Fruit fly (Drosophila melanogaster) whole organism, embryonic: ENCODE measurements around the gene Hacd2.

Experiments used
- Aef1 ChIP-seq: fragments of 200-800 bp; sonication (Bioruptor generic); IDR thresholded peaks from 3 replicates; pipeline ENCODE4 v1.3.6; 2022; ENCODE audit warnings: missing biosample characterization, missing genetic modification characterization
- Antp ChIP-seq: fragments of 200-800 bp; sonication (Bioruptor generic); optimal IDR thresholded peaks from 3 replicates; lab custom pipeline; 2016; ENCODE audit warnings: missing biosample characterization, missing genetic modification characterization
- Awh ChIP-seq: fragments of 200-800 bp; sonication (Bioruptor generic); IDR thresholded peaks from 2 replicates; pipeline ENCODE4, ENCODE4 v1.3.6; 2022; ENCODE audit warnings: missing biosample characterization, missing genetic modification characterization
- B-H1 ChIP-seq: fragments of 200-800 bp; sonication (Bioruptor generic); IDR thresholded peaks from 3 replicates; pipeline ENCODE4 v1.3.6; 2022; ENCODE audit warnings: missing biosample characterization, missing genetic modification characterization
- BEAF-32 ChIP-seq: fragments of 200-800 bp; sonication (Bioruptor generic); optimal IDR thresholded peaks from 3 replicates; lab custom pipeline; 2017; ENCODE audit warnings: missing biosample characterization, missing genetic modification characterization, mild to moderate bottlenecking, moderate library complexity, missing genetic modification reagents
- CG10462 ChIP-seq: fragments of 200-800 bp; sonication (Bioruptor generic); optimal IDR thresholded peaks from 2 replicates; lab custom pipeline; 2016; ENCODE audit warnings: missing biosample characterization, missing genetic modification characterization
- CG10565 ChIP-seq: fragments of 200-800 bp; sonication (Bioruptor generic); optimal IDR thresholded peaks from 3 replicates; lab custom pipeline; 2016; ENCODE audit warnings: missing biosample characterization, mild to moderate bottlenecking, missing genetic modification characterization
- CG11696 ChIP-seq: fragments of 200-800 bp; sonication (Bioruptor generic); IDR thresholded peaks from 2 replicates; pipeline ENCODE4 v1.3.6; 2022; ENCODE audit warnings: missing biosample characterization, missing genetic modification characterization
- CG12659 ChIP-seq: fragments of 200-800 bp; sonication (Bioruptor generic); optimal IDR thresholded peaks from 3 replicates; lab custom pipeline; 2017; ENCODE audit warnings: mild to moderate bottlenecking, missing biosample characterization, missing genetic modification reagents, missing genetic modification characterization
- CG15601 ChIP-seq: fragments of 200-800 bp; sonication (Bioruptor generic); optimal IDR thresholded peaks from 3 replicates; lab custom pipeline; 2019; ENCODE audit warnings: missing biosample characterization, mild to moderate bottlenecking, missing genetic modification characterization, moderate library complexity
- CG17385 ChIP-seq: fragments of 200-800 bp; sonication (Bioruptor generic); optimal IDR thresholded peaks from 3 replicates; lab custom pipeline; 2018; ENCODE audit warnings: missing biosample characterization, mild to moderate bottlenecking, missing genetic modification characterization
- CG17912 ChIP-seq: fragments of 200-800 bp; sonication (Bioruptor generic); optimal IDR thresholded peaks from 2 replicates; lab custom pipeline; 2018; ENCODE audit warnings: missing biosample characterization, mild to moderate bottlenecking, missing genetic modification characterization
- CG2199 ChIP-seq: fragments of 200-800 bp; sonication (Bioruptor generic); IDR thresholded peaks from 3 replicates; pipeline ENCODE4 v1.3.6; 2022; ENCODE audit warnings: missing biosample characterization, missing genetic modification characterization
- CG30020 ChIP-seq: fragments of 200-800 bp; optimal IDR thresholded peaks from 2 replicates; lab custom pipeline; 2019; ENCODE audit warnings: missing biosample characterization, mild to moderate bottlenecking, missing genetic modification characterization, moderate library complexity
- CG3726 ChIP-seq: fragments of 200-800 bp; sonication (Bioruptor generic); IDR thresholded peaks from 3 replicates; pipeline ENCODE4, ENCODE4 v1.3.6; 2022; ENCODE audit warnings: missing biosample characterization, missing genetic modification characterization
- CG5245 ChIP-seq: fragments of 200-800 bp; sonication (Bioruptor generic); optimal IDR thresholded peaks from 3 replicates; lab custom pipeline; 2016; ENCODE audit warnings: missing biosample characterization, missing genetic modification characterization
- CG6254 ChIP-seq: fragments of 200-800 bp; sonication (Bioruptor generic); optimal IDR thresholded peaks from 3 replicates; lab custom pipeline; 2017; ENCODE audit warnings: mild to moderate bottlenecking, missing biosample characterization, missing genetic modification reagents, missing genetic modification characterization
- CG6765 ChIP-seq: fragments of 200-800 bp; sonication (Bioruptor generic); optimal IDR thresholded peaks from 3 replicates; lab custom pipeline; 2017; ENCODE audit warnings: missing biosample characterization, mild to moderate bottlenecking, missing genetic modification characterization
- Dek ChIP-seq: fragments of 200-800 bp; sonication (Bioruptor generic); optimal IDR thresholded peaks from 3 replicates; lab custom pipeline; 2019; ENCODE audit warnings: missing biosample characterization, mild to moderate bottlenecking, missing genetic modification characterization, moderate library complexity
- Dll ChIP-seq: fragments of 200-800 bp; sonication (Bioruptor generic); IDR thresholded peaks from 4 replicates; pipeline ENCODE4 v1.3.6; 2022; ENCODE audit warnings: missing biosample characterization, missing genetic modification characterization; ENCODE audit not compliant: partially characterized antibody
- Dref ChIP-seq: fragments of 200-800 bp; sonication (Bioruptor generic); IDR thresholded peaks from 2 replicates; pipeline ENCODE4 v1.3.6; 2022; ENCODE audit warnings: missing biosample characterization, missing genetic modification characterization
- Eip74EF ChIP-seq, 2 experiments: fragments of 200-800 bp in 1 of 2; fragments of >200 bp in 1 of 2; sonication (Bioruptor generic) in 1 of 2; optimal IDR thresholded peaks; 2 replicates each; lab custom pipeline; 2017 to 2019; ENCODE audit warnings: missing biosample characterization in 2 of 2, missing genetic modification characterization in 2 of 2, mild to moderate bottlenecking in 1 of 2, moderate library complexity in 1 of 2
- Hmx ChIP-seq: fragments of 200-800 bp; sonication (Bioruptor generic); optimal IDR thresholded peaks from 2 replicates; lab custom pipeline; 2016; ENCODE audit warnings: missing biosample characterization, missing genetic modification characterization
- Lim3 ChIP-seq: fragments of 200-800 bp; sonication (Bioruptor generic); IDR thresholded peaks from 2 replicates; pipeline ENCODE4 v1.3.6; 2022; ENCODE audit warnings: missing biosample characterization, missing genetic modification characterization
- Mrtf ChIP-seq: fragments of 200-800 bp; sonication (Bioruptor generic); IDR thresholded peaks from 3 replicates; pipeline ENCODE4 v1.3.6; 2022; ENCODE audit warnings: missing biosample characterization, missing genetic modification characterization
- Optix ChIP-seq: fragments of 200-800 bp; sonication (Bioruptor generic); IDR thresholded peaks from 3 replicates; pipeline ENCODE4 v1.3.6; 2022; ENCODE audit warnings: missing biosample characterization, missing genetic modification characterization
- Rx ChIP-seq: fragments of 200-800 bp; sonication (Bioruptor generic); IDR thresholded peaks from 2 replicates; pipeline ENCODE4 v1.3.6; 2022; ENCODE audit warnings: missing biosample characterization, missing genetic modification characterization
- Trl ChIP-seq, 3 experiments: fragments of >200 bp in 2 of 3; fragments of 200-800 bp in 1 of 3; sonication (Bioruptor generic) in 1 of 3; optimal IDR thresholded peaks; 2 replicates in 1 of 3; 3 replicates in 2 of 3; lab custom pipeline; 2016 to 2017; ENCODE audit warnings: missing biosample characterization in 1 of 3, missing genetic modification characterization in 1 of 3
- ab ChIP-seq: fragments of 200-800 bp; sonication (Bioruptor generic); optimal IDR thresholded peaks from 2 replicates; lab custom pipeline; 2016; ENCODE audit warnings: missing biosample characterization, missing genetic modification characterization
- az2 ChIP-seq: fragments of 200-800 bp; sonication (Bioruptor generic); optimal IDR thresholded peaks from 3 replicates; lab custom pipeline; 2016; ENCODE audit warnings: missing biosample characterization, missing genetic modification characterization
- bigmax ChIP-seq: fragments of 200-800 bp; sonication (Bioruptor generic); optimal IDR thresholded peaks from 2 replicates; lab custom pipeline; 2018; ENCODE audit warnings: missing biosample characterization, mild to moderate bottlenecking, missing genetic modification characterization
- cas ChIP-seq: fragments of 200-800 bp; sonication (Bioruptor generic); IDR thresholded peaks from 2 replicates; pipeline ENCODE4 v1.3.6; 2022; ENCODE audit warnings: missing biosample characterization, missing genetic modification characterization
- ems ChIP-seq: fragments of 200-800 bp; sonication (Bioruptor generic); optimal IDR thresholded peaks from 3 replicates; lab custom pipeline; 2016; ENCODE audit warnings: missing biosample characterization, missing genetic modification characterization
- fd3F ChIP-seq: fragments of 200-800 bp; sonication (Bioruptor generic); optimal IDR thresholded peaks from 2 replicates; lab custom pipeline; 2018; ENCODE audit warnings: missing biosample characterization, mild to moderate bottlenecking, missing genetic modification characterization, moderate library complexity
- fu2 ChIP-seq: fragments of 200-800 bp; sonication (Bioruptor generic); optimal IDR thresholded peaks from 2 replicates; lab custom pipeline; 2016; ENCODE audit warnings: missing biosample characterization, missing genetic modification characterization
- h ChIP-seq: fragments of >200 bp; optimal IDR thresholded peaks from 2 replicates; lab custom pipeline; 2017
- jumu ChIP-seq: fragments of 200-800 bp; sonication (Bioruptor generic); optimal IDR thresholded peaks from 3 replicates; lab custom pipeline; 2016; ENCODE audit warnings: missing biosample characterization, missing genetic modification characterization
- ken ChIP-seq: fragments of 200-800 bp; sonication (Bioruptor generic); IDR thresholded peaks from 3 replicates; pipeline ENCODE4 v1.3.6; 2022; ENCODE audit warnings: missing biosample characterization, missing genetic modification characterization
- lab ChIP-seq: fragments of 200-800 bp; sonication (Bioruptor generic); optimal IDR thresholded peaks from 3 replicates; lab custom pipeline; 2017; ENCODE audit warnings: missing biosample characterization, missing genetic modification characterization, mild to moderate bottlenecking, moderate library complexity, missing genetic modification reagents
- lola ChIP-seq, 3 experiments: fragments of >200 bp in 2 of 3; fragments of 200-800 bp in 1 of 3; sonication (Bioruptor generic) in 1 of 3; optimal IDR thresholded peaks; 2 replicates each; lab custom pipeline; 2017 to 2019; ENCODE audit warnings: missing biosample characterization in 3 of 3, missing genetic modification characterization in 3 of 3, mild to moderate bottlenecking in 1 of 3, moderate library complexity in 1 of 3
- lov ChIP-seq, 2 experiments: fragments of 200-800 bp in 1 of 2; fragments of >200 bp in 1 of 2; sonication (Bioruptor generic) in 1 of 2; IDR thresholded peaks in 1 of 2; optimal IDR thresholded peaks in 1 of 2; 2 replicates in 1 of 2; 3 replicates in 1 of 2; pipeline versions ENCODE4 v1.3.6 to Lab custom; 2017 to 2022; ENCODE audit warnings: missing biosample characterization in 1 of 2, missing genetic modification characterization in 1 of 2
- org-1 ChIP-seq: fragments of 200-800 bp; sonication (Bioruptor generic); optimal IDR thresholded peaks from 2 replicates; lab custom pipeline; 2017; ENCODE audit warnings: missing biosample characterization, missing genetic modification characterization
- otp ChIP-seq: fragments of 200-800 bp; sonication (Bioruptor generic); IDR thresholded peaks from 3 replicates; pipeline ENCODE4, ENCODE4 v1.3.6; 2022; ENCODE audit warnings: missing biosample characterization, missing genetic modification characterization
- pho ChIP-seq: fragments of 200-800 bp; sonication (Bioruptor generic); optimal IDR thresholded peaks from 2 replicates; lab custom pipeline; 2016; ENCODE audit warnings: missing biosample characterization, missing genetic modification characterization
- sc ChIP-seq, 3 experiments: fragments of >200 bp in 2 of 3; fragments of 200-800 bp in 1 of 3; sonication (Bioruptor generic) in 1 of 3; optimal IDR thresholded peaks; 2 replicates in 2 of 3; 3 replicates in 1 of 3; lab custom pipeline; 2017; ENCODE audit warnings: mild to moderate bottlenecking in 1 of 3, missing biosample characterization in 1 of 3, missing genetic modification characterization in 1 of 3, missing genetic modification reagents in 1 of 3
- sima ChIP-seq: fragments of 200-800 bp; sonication (Bioruptor generic); optimal IDR thresholded peaks from 2 replicates; lab custom pipeline; 2016; ENCODE audit warnings: missing biosample characterization, missing genetic modification characterization
- sr ChIP-seq: fragments of 200-800 bp; sonication (Bioruptor generic); IDR thresholded peaks from 3 replicates; pipeline ENCODE4 v1.3.6; 2022; ENCODE audit warnings: missing biosample characterization, missing genetic modification characterization
- tx ChIP-seq: fragments of 200-800 bp; sonication (Bioruptor generic); optimal IDR thresholded peaks from 2 replicates; lab custom pipeline; 2016; ENCODE audit warnings: missing biosample characterization, missing genetic modification characterization
- zen ChIP-seq: fragments of 200-800 bp; sonication (Bioruptor generic); optimal IDR thresholded peaks from 3 replicates; lab custom pipeline; 2018; ENCODE audit warnings: missing biosample characterization, mild to moderate bottlenecking, missing genetic modification characterization, moderate library complexity
- zfh1 ChIP-seq: fragments of 200-800 bp; sonication (Bioruptor generic); IDR thresholded peaks from 3 replicates; pipeline ENCODE4 v1.3.6; 2022; ENCODE audit warnings: missing biosample characterization, missing genetic modification characterization

Hacd2 gene

DNA sequence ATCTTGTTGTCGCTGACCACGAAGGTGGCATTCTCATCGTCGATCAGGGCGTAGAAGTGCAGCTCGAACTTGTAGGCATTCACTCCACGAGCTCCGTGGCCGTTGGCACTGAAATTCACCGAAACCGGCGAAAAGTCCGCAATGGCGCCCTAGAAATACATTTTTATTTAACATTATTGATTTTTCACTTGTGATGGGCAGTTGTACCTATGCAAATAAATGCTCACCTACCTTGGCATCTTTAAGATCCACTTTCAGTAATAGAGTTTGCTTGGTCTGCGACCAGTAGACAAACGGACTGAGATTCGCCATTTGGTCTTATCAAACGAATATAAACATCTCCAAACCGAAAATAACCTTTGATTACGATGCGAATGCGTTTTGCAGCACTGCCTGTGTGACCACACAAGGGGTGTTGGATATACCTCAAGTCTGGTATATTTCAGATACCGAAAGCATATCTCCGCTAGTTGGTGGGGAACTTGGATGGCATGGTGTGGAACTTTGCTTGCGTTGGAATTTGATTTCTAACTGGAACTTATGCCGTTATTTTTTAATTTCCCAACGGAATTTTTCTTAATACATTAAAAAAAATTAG is at the start of gene Hacd2 (continued):
- TF ChIP-seq lov (optimal IDR thresholded peaks at IDR 0.05; lab: Kevin White, UChicago) (no peak), lov (GFP tag; IDR thresholded peaks at IDR 0.05; lab: Robert Waterston, UW) (no peak), lola (GFP tag; optimal IDR thresholded peaks at IDR 0.05; lab: Kevin White, UChicago) (no peak), jumu (peak; percentile 10), Dek (tag; lab: Kevin White, UChicago) (peak; percentile 31), CG15601 (no peak), Lim3 (GFP tag; lab: Robert Waterston, UW) (no peak), CG11696 (GFP tag; lab: Robert Waterston, UW) (no peak), ems (GFP tag; lab: Kevin White, UChicago) (no peak), Hmx (no peak), Eip74EF (GFP tag; optimal IDR thresholded peaks at IDR 0.05; lab: Kevin White, UChicago) (no peak), org-1 (GFP tag; lab: Kevin White, UChicago) (no peak), fd3F (GFP tag; lab: Kevin White, UChicago) (no peak), lab (GFP tag; lab: Kevin White, UChicago) (peak; percentile 3), bigmax (peak; percentile 71), CG10462 (GFP tag; lab: Kevin White, UChicago) (no peak), sr (GFP tag; lab: Robert Waterston, UW) (no peak), B-H1 (GFP tag; lab: Robert Waterston, UW) (no peak), otp (no peak), h (lab: Kevin White, UChicago) (no peak), CG3726 (no peak), CG6765 (GFP tag; lab: Kevin White, UChicago) (no peak), Aef1 (GFP tag; lab: Robert Waterston, UW) (no peak), az2 (no peak), CG12659 (GFP tag; lab: Kevin White, UChicago) (peak; percentile 76), sc (optimal IDR thresholded peaks at IDR 0.05; lab: Kevin White, UChicago) (no peak), sc (GFP tag; optimal IDR thresholded peaks at IDR 0.05; lab: Kevin White, UChicago) (no peak), Optix (GFP tag; lab: Robert Waterston, UW) (no peak), CG5245 (no peak), ken (GFP tag; lab: Robert Waterston, UW) (no peak), tx (GFP tag; lab: Kevin White, UChicago) (no peak), Mrtf (GFP tag; lab: Robert Waterston, UW) (no peak), Dref (peak; percentile 39), pho (GFP tag; lab: Kevin White, UChicago) (peak; percentile 39), zfh1 (GFP tag; lab: Robert Waterston, UW) (0 out of 3 replicates have a peak, but pooled peaks have one; percentile 29), Trl (optimal IDR thresholded peaks at IDR 0.05; lab: Kevin White, UChicago) (no peak), Trl (GFP tag; optimal IDR thresholded peaks at IDR 0.05; lab: Kevin White, UChicago) (peak; percentile 49), fu2 (GFP tag; lab: Kevin White, UChicago) (peak; percentile 11), zen (tag; lab: Kevin White, UChicago) (no peak), CG6254 (GFP tag; lab: Kevin White, UChicago) (no peak), CG10565 (no peak), Dll (GFP tag; lab: Robert Waterston, UW) (no peak), cas (GFP tag; lab: Robert Waterston, UW) (no peak), sima (no peak), CG17385 (GFP tag; lab: Kevin White, UChicago) (no peak), ab (no peak), CG2199 (GFP tag; lab: Robert Waterston, UW) (peak; percentile 76; the same call in 2 of the 3 replicates), Antp (GFP tag; lab: Kevin White, UChicago) (peak; percentile 38), CG30020 (tag; lab: Kevin White, UChicago) (no peak), Rx (GFP tag; lab: Robert Waterston, UW) (no peak), CG17912 (no peak), BEAF-32 (GFP tag; lab: Kevin White, UChicago) (peak; percentile 45), Awh (GFP tag; lab: Robert Waterston, UW) (no peak)
